Worm (Caenorhabditis elegans) whole organism, L4 larva: ENCODE results near the gene C33F10.11.

Source experiments
- nhr-25 ChIP-seq: sonication (generic microtip); optimal IDR thresholded peaks from 2 replicates; lab custom pipeline; 2017; ENCODE audit warnings: missing genetic modification characterization, mild to moderate bottlenecking, missing compliant biosample characterization, antibody characterized with exemption, moderate library complexity, borderline replicate concordance; ENCODE audit not compliant: insufficient read depth
- spr-1 ChIP-seq: sonication (generic microtip); optimal IDR thresholded peaks from 2 replicates; lab custom pipeline; 2016; ENCODE audit warnings: mild to moderate bottlenecking, missing genetic modification characterization, missing compliant biosample characterization

- TF ChIP-seq nhr-25 (tag; lab: Kevin White, UChicago) (no peak), spr-1 (tag; lab: Kevin White, UChicago) (no peak)
Measured at ce11 chrII:4806726-4807125, 27.9 kb downstream of the C33F10.11 start.
